Fruit fly (Drosophila melanogaster) whole organism, embryonic: ENCODE data around the gene CG1640.

Source experiments
- CG10147 ChIP-seq: fragments of 200-800 bp; sonication (Bioruptor generic); optimal IDR thresholded peaks from 2 replicates; lab custom pipeline; 2019; ENCODE audit warnings: missing biosample characterization, mild to moderate bottlenecking, missing genetic modification characterization, moderate library complexity
- CG1024 ChIP-seq: fragments of 200-800 bp; sonication (Bioruptor generic); IDR thresholded peaks from 2 replicates; pipeline ENCODE4 v1.3.6; 2022; ENCODE audit warnings: missing biosample characterization, missing genetic modification characterization
- CG14667 ChIP-seq: fragments of 200-800 bp; sonication (Bioruptor generic); IDR thresholded peaks from 2 replicates; pipeline ENCODE4 v1.3.6; 2022; ENCODE audit warnings: missing biosample characterization, missing genetic modification characterization
- CG15514 ChIP-seq: fragments of 200-800 bp; sonication (Bioruptor generic); optimal IDR thresholded peaks from 3 replicates; lab custom pipeline; 2017; ENCODE audit warnings: missing biosample characterization, missing genetic modification characterization, mild to moderate bottlenecking, moderate library complexity, missing genetic modification reagents
- CG1602 ChIP-seq: fragments of 200-800 bp; sonication (Bioruptor generic); optimal IDR thresholded peaks from 3 replicates; lab custom pipeline; 2016; ENCODE audit warnings: missing biosample characterization, missing genetic modification characterization
- CG16815 ChIP-seq: fragments of 200-800 bp; sonication (Bioruptor generic); optimal IDR thresholded peaks from 3 replicates; lab custom pipeline; 2017; ENCODE audit warnings: missing biosample characterization, mild to moderate bottlenecking, missing genetic modification characterization
- CG30403 ChIP-seq: fragments of 200-800 bp; sonication (Bioruptor generic); optimal IDR thresholded peaks from 3 replicates; lab custom pipeline; 2016; ENCODE audit warnings: missing biosample characterization, missing genetic modification characterization
- CG32532 ChIP-seq: fragments of 200-800 bp; sonication (Bioruptor generic); IDR thresholded peaks from 2 replicates; pipeline ENCODE4 v1.3.6; 2022; ENCODE audit warnings: missing biosample characterization, missing genetic modification characterization
- CG4404 ChIP-seq: fragments of 200-800 bp; sonication (Bioruptor generic); IDR thresholded peaks from 2 replicates; pipeline ENCODE4 v1.3.6; 2022; ENCODE audit warnings: missing biosample characterization, missing genetic modification characterization
- CG5953 ChIP-seq: fragments of 200-800 bp; sonication (Bioruptor generic); IDR thresholded peaks from 2 replicates; pipeline ENCODE4 v1.3.6; 2022; ENCODE audit warnings: missing biosample characterization, missing genetic modification characterization
- D ChIP-seq, 2 experiments: fragments of 200-800 bp in 1 of 2; fragments of >200 bp in 1 of 2; sonication (Bioruptor generic) in 1 of 2; optimal IDR thresholded peaks; 2 replicates in 1 of 2; 3 replicates in 1 of 2; lab custom pipeline; 2017; ENCODE audit warnings: mild to moderate bottlenecking in 1 of 2, missing biosample characterization in 1 of 2, missing genetic modification characterization in 1 of 2, missing genetic modification reagents in 1 of 2
- Hand ChIP-seq: fragments of 200-800 bp; sonication (Bioruptor generic); optimal IDR thresholded peaks from 2 replicates; lab custom pipeline; 2017; ENCODE audit warnings: mild to moderate bottlenecking, missing biosample characterization, missing genetic modification reagents, missing genetic modification characterization
- Hr78 ChIP-seq, 2 experiments: fragments of 200-800 bp in 1 of 2; fragments of >200 bp in 1 of 2; sonication (Bioruptor generic) in 1 of 2; optimal IDR thresholded peaks; 2 replicates each; lab custom pipeline; 2017 to 2019; ENCODE audit warnings: missing biosample characterization in 2 of 2, missing genetic modification characterization in 2 of 2, mild to moderate bottlenecking in 1 of 2, moderate library complexity in 1 of 2
- Lim3 ChIP-seq: fragments of 200-800 bp; sonication (Bioruptor generic); IDR thresholded peaks from 2 replicates; pipeline ENCODE4 v1.3.6; 2022; ENCODE audit warnings: missing biosample characterization, missing genetic modification characterization
- Lpt ChIP-seq: fragments of >200 bp; optimal IDR thresholded peaks from 2 replicates; lab custom pipeline; 2018; ENCODE audit warnings: missing biosample characterization, missing genetic modification characterization
- Med ChIP-seq: fragments of 200-800 bp; sonication (Bioruptor generic); peaks from one replicate; lab custom pipeline; 2016; ENCODE audit warnings: missing biosample characterization, missing genetic modification characterization, mild to moderate bottlenecking, inconsistent platforms, moderate library complexity
- Pdp1 ChIP-seq, 2 experiments: fragments of 200-800 bp; sonication (Bioruptor generic); optimal IDR thresholded peaks; 3 replicates each; lab custom pipeline; 2016; ENCODE audit warnings: missing biosample characterization in 2 of 2, missing genetic modification characterization in 2 of 2, mild to moderate bottlenecking in 1 of 2, moderate library complexity in 1 of 2
- Ssrp ChIP-seq: fragments of 200-800 bp; sonication (Bioruptor generic); optimal IDR thresholded peaks from 2 replicates; lab custom pipeline; 2018; ENCODE audit warnings: missing biosample characterization, mild to moderate bottlenecking, missing genetic modification characterization, moderate library complexity
- chn ChIP-seq: fragments of 200-800 bp; sonication (Bioruptor generic); optimal IDR thresholded peaks from 2 replicates; lab custom pipeline; 2016; ENCODE audit warnings: missing biosample characterization, missing genetic modification characterization
- crol ChIP-seq: fragments of 200-800 bp; sonication (Bioruptor generic); IDR thresholded peaks from 2 replicates; pipeline ENCODE4 v1.3.6; 2022; ENCODE audit warnings: missing biosample characterization, missing genetic modification characterization
- eve ChIP-seq, 2 experiments: fragments of >200 bp; optimal IDR thresholded peaks; 2 replicates each; lab custom pipeline; 2017; ENCODE audit warnings: missing biosample characterization in 2 of 2, missing genetic modification characterization in 2 of 2
- ewg ChIP-seq: fragments of 200-800 bp; sonication (Bioruptor generic); optimal IDR thresholded peaks from 3 replicates; lab custom pipeline; 2017; ENCODE audit warnings: mild to moderate bottlenecking, missing biosample characterization, missing genetic modification reagents, missing genetic modification characterization
- exex ChIP-seq: fragments of 200-800 bp; sonication (Bioruptor generic); optimal IDR thresholded peaks from 4 replicates; lab custom pipeline; 2018; ENCODE audit warnings: missing biosample characterization, mild to moderate bottlenecking, missing genetic modification characterization, moderate library complexity
- grn ChIP-seq: fragments of 200-800 bp; sonication (Bioruptor generic); optimal IDR thresholded peaks from 3 replicates; lab custom pipeline; 2017; ENCODE audit warnings: missing biosample characterization, missing genetic modification characterization
- insv ChIP-seq, 2 experiments: fragments of 200-800 bp; sonication (Bioruptor generic); optimal IDR thresholded peaks; 3 replicates each; lab custom pipeline; 2016 to 2018; ENCODE audit warnings: missing biosample characterization in 2 of 2, missing genetic modification characterization in 2 of 2
- kah ChIP-seq: fragments of 200-800 bp; sonication (Bioruptor generic); optimal IDR thresholded peaks from 2 replicates; lab custom pipeline; 2018; ENCODE audit warnings: missing biosample characterization, mild to moderate bottlenecking, missing genetic modification characterization
- klu ChIP-seq: fragments of 200-800 bp; sonication (Bioruptor generic); IDR thresholded peaks from 2 replicates; pipeline ENCODE4 v1.3.6; 2022; ENCODE audit warnings: missing biosample characterization, missing genetic modification characterization
- mam ChIP-seq: fragments of 200-800 bp; sonication (Bioruptor generic); optimal IDR thresholded peaks from 3 replicates; lab custom pipeline; 2016; ENCODE audit warnings: missing biosample characterization, missing genetic modification characterization
- nom ChIP-seq: fragments of 200-800 bp; sonication (Bioruptor generic); optimal IDR thresholded peaks from 2 replicates; lab custom pipeline; 2017; ENCODE audit warnings: missing biosample characterization, missing genetic modification characterization, mild to moderate bottlenecking, moderate library complexity, missing genetic modification reagents
- otp ChIP-seq: fragments of 200-800 bp; sonication (Bioruptor generic); IDR thresholded peaks from 3 replicates; pipeline ENCODE4, ENCODE4 v1.3.6; 2022; ENCODE audit warnings: missing biosample characterization, missing genetic modification characterization
- row ChIP-seq: fragments of 200-800 bp; sonication (Bioruptor generic); IDR thresholded peaks from 3 replicates; pipeline ENCODE4 v1.3.6; 2022; ENCODE audit warnings: missing biosample characterization, missing genetic modification characterization
- ssp ChIP-seq: fragments of 200-800 bp; sonication (Bioruptor generic); IDR thresholded peaks from 2 replicates; pipeline ENCODE4 v1.3.6; 2022; ENCODE audit warnings: missing biosample characterization, missing genetic modification characterization
- sug ChIP-seq: fragments of 200-800 bp; optimal IDR thresholded peaks from 2 replicates; lab custom pipeline; 2019; ENCODE audit warnings: missing biosample characterization, mild to moderate bottlenecking, missing genetic modification characterization, moderate library complexity

Gene CG1640

DNA sequence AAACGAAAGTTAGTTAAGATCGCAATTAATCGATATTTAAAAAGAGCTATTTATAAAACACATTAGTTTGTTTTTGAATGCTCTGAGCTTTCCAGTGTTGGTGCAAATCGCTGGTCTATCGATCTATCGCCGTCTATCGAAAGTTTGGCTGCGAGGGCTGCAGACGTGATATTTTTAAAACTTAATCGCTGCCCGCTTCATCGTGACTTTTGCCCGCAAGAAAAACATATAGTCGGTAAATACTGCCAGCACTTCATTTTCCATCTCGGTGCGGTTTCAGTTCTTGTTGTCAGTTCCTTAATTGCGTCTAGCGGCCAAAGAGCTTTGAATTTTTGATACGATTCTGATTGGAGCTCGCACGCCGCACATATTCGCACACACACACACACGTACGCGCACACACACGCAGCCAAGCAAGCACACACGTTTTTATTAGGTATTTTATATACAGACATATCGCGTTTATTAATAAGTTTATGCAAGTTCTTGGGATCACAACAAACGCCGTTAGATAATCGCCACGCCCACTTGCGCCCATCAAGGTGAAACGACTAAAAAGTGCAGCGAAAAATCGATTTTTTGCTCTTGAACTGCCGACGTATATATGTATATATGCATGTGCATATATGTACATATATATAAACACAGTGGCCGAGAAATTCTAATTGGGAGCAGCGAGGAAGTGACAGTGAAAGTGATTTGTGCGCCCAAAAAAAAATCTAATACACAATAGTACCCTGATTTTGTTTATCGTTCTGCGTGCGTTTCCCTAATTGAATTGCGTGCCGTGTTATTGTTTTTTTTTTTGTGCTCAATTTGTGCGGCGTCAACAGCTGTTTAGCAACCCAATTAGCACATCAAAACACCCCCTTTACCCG lies 659 bp downstream of the CG1640 start (continued):
- TF ChIP-seq D (optimal IDR thresholded peaks at IDR 0.05; lab: Kevin White, UChicago) (no peak), D (GFP tag; optimal IDR thresholded peaks at IDR 0.05; lab: Kevin White, UChicago) (no peak), ssp (GFP tag; lab: Robert Waterston, UW) (no peak), sug (no peak), ewg (no peak), Pdp1 (GFP tag; optimal IDR thresholded peaks at IDR 0.05; lab: Kevin White, UChicago) (peak; percentile 9 to 45), klu (no peak), Hr78 (GFP tag; optimal IDR thresholded peaks at IDR 0.05; lab: Kevin White, UChicago) (no peak), Lpt (GFP tag; lab: Kevin White, UChicago) (no peak), CG30403 (GFP tag; lab: Kevin White, UChicago) (peak; percentile 6), CG10147 (GFP tag; lab: Kevin White, UChicago) (no peak), chn (GFP tag; lab: Kevin White, UChicago) (no peak), CG4404 (GFP tag; lab: Robert Waterston, UW) (no peak), mam (peak; percentile 28), exex (tag; lab: Kevin White, UChicago) (peak; percentile 62), row (GFP tag; lab: Robert Waterston, UW) (peak; percentile 57), Lim3 (no peak), CG1602 (GFP tag; lab: Kevin White, UChicago) (no peak), CG32532 (GFP tag; lab: Robert Waterston, UW) (peak; percentile 27; the same call in 1 of the 2 replicates), CG14667 (GFP tag; lab: Robert Waterston, UW) (no peak), otp (GFP tag; lab: Robert Waterston, UW) (no peak)

DNA sequence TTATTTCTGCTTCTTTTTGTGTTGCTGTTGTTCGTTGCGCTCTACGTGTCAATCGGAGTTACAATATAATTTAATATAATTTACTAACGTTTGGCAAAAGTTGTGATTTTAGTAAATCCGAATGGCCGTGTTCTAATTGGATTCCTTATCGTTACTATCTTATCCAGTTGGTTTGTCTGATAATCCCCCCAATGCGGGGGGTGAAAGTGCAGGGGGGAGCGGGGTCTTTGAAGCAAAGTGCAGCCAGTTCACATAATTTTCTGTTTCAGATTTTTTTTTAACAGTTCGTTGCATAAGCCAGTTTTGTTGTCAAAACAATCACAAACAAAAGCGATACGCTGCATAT lies 1.3 kb downstream of the CG1640 start:
- no peak for TF ChIP-seq Ssrp
- no peak for TF ChIP-seq CG15514 (GFP tag; lab: Kevin White, UChicago)
- peak; percentile 18 for TF ChIP-seq exex (tag; lab: Kevin White, UChicago)
- peak; percentile 2 for TF ChIP-seq grn (GFP tag; lab: Kevin White, UChicago)
- TF ChIP-seq Pdp1 (GFP tag; optimal IDR thresholded peaks at IDR 0.05; lab: Kevin White, UChicago) = peak in 1 of 2 experiments; percentile 46
- TF ChIP-seq sug = peak; percentile 65
- TF ChIP-seq CG5953 (GFP tag; lab: Robert Waterston, UW) = no peak
- peak; percentile 69 for TF ChIP-seq crol (GFP tag; lab: Robert Waterston, UW)
- TF ChIP-seq kah = no peak
- peak in 1 of 2 experiments; percentile 20 for TF ChIP-seq insv (GFP tag; optimal IDR thresholded peaks at IDR 0.05; lab: Kevin White, UChicago)
- TF ChIP-seq eve (GFP tag; optimal IDR thresholded peaks at IDR 0.05; lab: Kevin White, UChicago) = peak in 1 of 2 experiments; percentile 9
- no peak for TF ChIP-seq Hand (GFP tag; lab: Kevin White, UChicago)

DNA sequence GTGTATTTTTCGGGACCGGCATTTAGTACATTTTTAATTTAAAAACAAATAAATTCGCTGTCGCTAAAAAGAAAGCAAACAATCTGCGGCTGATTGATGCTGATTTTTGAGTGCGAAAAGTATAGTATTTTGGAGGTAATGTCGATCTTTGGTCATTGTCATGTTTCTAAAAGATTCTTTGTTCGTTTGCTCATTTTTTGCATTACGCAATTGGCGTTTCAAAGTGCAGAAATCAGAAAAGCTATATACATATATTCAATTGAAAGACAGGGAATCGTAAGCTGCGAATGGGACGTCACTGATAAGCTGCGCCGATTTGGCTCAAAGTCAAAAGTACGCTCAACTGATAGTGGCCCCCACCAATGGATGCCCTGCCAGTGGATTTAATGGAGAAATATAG lies 2.1 kb downstream of the CG1640 start:
- TF ChIP-seq Pdp1 (GFP tag; optimal IDR thresholded peaks at IDR 0.05; lab: Kevin White, UChicago) (peak in 1 of 2 experiments; percentile 67), CG1024 (GFP tag; lab: Robert Waterston, UW) (no peak), sug (peak; percentile 4), Med (no peak), CG16815 (GFP tag; lab: Kevin White, UChicago) (no peak), nom (GFP tag; lab: Kevin White, UChicago) (peak; percentile 35)
